Fruit fly (Drosophila melanogaster) whole organism, embryonic: Measurements from ENCODE around the gene UQCR-11.
A peak's percentile ranks its signal among the peaks of the same experiment; 100 is the strongest.

Experiments
- CG1024 ChIP-seq: fragments of 200-800 bp; sonication (Bioruptor generic); IDR thresholded peaks from 2 replicates; pipeline ENCODE4 v1.3.6; 2022; ENCODE audit warnings: missing biosample characterization, missing genetic modification characterization
- CG11696 ChIP-seq: fragments of 200-800 bp; sonication (Bioruptor generic); IDR thresholded peaks from 2 replicates; pipeline ENCODE4 v1.3.6; 2022; ENCODE audit warnings: missing biosample characterization, missing genetic modification characterization
- CG12104 ChIP-seq: fragments of 200-800 bp; sonication (Bioruptor generic); optimal IDR thresholded peaks from 3 replicates; lab custom pipeline; 2016; ENCODE audit warnings: missing biosample characterization, missing genetic modification characterization
- CG1233 ChIP-seq: fragments of 200-800 bp; sonication (Bioruptor generic); optimal IDR thresholded peaks from 4 replicates; lab custom pipeline; 2018; ENCODE audit warnings: missing biosample characterization, mild to moderate bottlenecking, missing genetic modification characterization
- CG14710 ChIP-seq: fragments of 200-800 bp; sonication (Bioruptor generic); optimal IDR thresholded peaks from 3 replicates; lab custom pipeline; 2019; ENCODE audit warnings: missing biosample characterization, mild to moderate bottlenecking, missing genetic modification characterization, moderate library complexity
- CG1603 ChIP-seq: fragments of 200-800 bp; sonication (Bioruptor generic); optimal IDR thresholded peaks from 2 replicates; lab custom pipeline; 2019; ENCODE audit warnings: missing biosample characterization, mild to moderate bottlenecking, missing genetic modification characterization, moderate library complexity
- CG16863 ChIP-seq: fragments of 200-800 bp; sonication (Bioruptor generic); optimal IDR thresholded peaks from 3 replicates; lab custom pipeline; 2016; ENCODE audit warnings: missing biosample characterization, missing genetic modification characterization
- CG17802 ChIP-seq: fragments of 200-800 bp; sonication (Bioruptor generic); optimal IDR thresholded peaks from 2 replicates; lab custom pipeline; 2018; ENCODE audit warnings: missing biosample characterization, mild to moderate bottlenecking, missing genetic modification characterization, moderate library complexity
- CG2199 ChIP-seq: fragments of 200-800 bp; sonication (Bioruptor generic); IDR thresholded peaks from 3 replicates; pipeline ENCODE4 v1.3.6; 2022; ENCODE audit warnings: missing biosample characterization, missing genetic modification characterization
- CG30020 ChIP-seq: fragments of 200-800 bp; optimal IDR thresholded peaks from 2 replicates; lab custom pipeline; 2019; ENCODE audit warnings: missing biosample characterization, mild to moderate bottlenecking, missing genetic modification characterization, moderate library complexity
- CG31365 ChIP-seq: fragments of 200-800 bp; sonication (Bioruptor generic); optimal IDR thresholded peaks from 2 replicates; lab custom pipeline; 2018; ENCODE audit warnings: missing biosample characterization, mild to moderate bottlenecking, missing genetic modification characterization
- CG4424 ChIP-seq: fragments of 200-800 bp; sonication (Bioruptor generic); optimal IDR thresholded peaks from 3 replicates; lab custom pipeline; 2016; ENCODE audit warnings: missing biosample characterization, missing genetic modification characterization
- CG6272 ChIP-seq: fragments of 200-800 bp; sonication (Bioruptor generic); IDR thresholded peaks from 2 replicates; pipeline ENCODE4 v1.3.6; 2022; ENCODE audit warnings: missing biosample characterization, missing genetic modification characterization
- CG7357 ChIP-seq: fragments of 200-800 bp; sonication (Bioruptor generic); IDR thresholded peaks from 3 replicates; pipeline ENCODE4 v1.3.6; 2022; ENCODE audit warnings: missing biosample characterization, missing genetic modification characterization
- CG7987 ChIP-seq: fragments of 200-800 bp; sonication (Bioruptor generic); optimal IDR thresholded peaks from 2 replicates; lab custom pipeline; 2018; ENCODE audit warnings: missing biosample characterization, mild to moderate bottlenecking, missing genetic modification characterization, moderate library complexity
- CG8089 ChIP-seq: fragments of 200-800 bp; sonication (Bioruptor generic); optimal IDR thresholded peaks from 3 replicates; lab custom pipeline; 2016; ENCODE audit warnings: missing biosample characterization, missing genetic modification characterization
- CG8281 ChIP-seq: fragments of 200-800 bp; sonication (Bioruptor generic); optimal IDR thresholded peaks from 2 replicates; lab custom pipeline; 2018; ENCODE audit warnings: missing biosample characterization, mild to moderate bottlenecking, missing genetic modification characterization, moderate library complexity
- CG8388 ChIP-seq: fragments of 200-800 bp; sonication (Bioruptor generic); optimal IDR thresholded peaks from 2 replicates; lab custom pipeline; 2019; ENCODE audit warnings: missing biosample characterization, mild to moderate bottlenecking, missing genetic modification characterization, moderate library complexity
- Ets65A ChIP-seq: fragments of 200-800 bp; sonication (Bioruptor generic); peaks from one replicate; lab custom pipeline; 2016; ENCODE audit warnings: missing biosample characterization, missing genetic modification characterization
- Med ChIP-seq: fragments of 200-800 bp; sonication (Bioruptor generic); peaks from one replicate; lab custom pipeline; 2016; ENCODE audit warnings: missing biosample characterization, missing genetic modification characterization, mild to moderate bottlenecking, inconsistent platforms, moderate library complexity
- Meics ChIP-seq: fragments of 200-800 bp; sonication (Bioruptor generic); optimal IDR thresholded peaks from 2 replicates; lab custom pipeline; 2017; ENCODE audit warnings: missing biosample characterization, mild to moderate bottlenecking, missing genetic modification characterization
- NFAT ChIP-seq: fragments of 200-800 bp; sonication (Bioruptor generic); IDR thresholded peaks from 2 replicates; pipeline ENCODE4 v1.3.6; 2022; ENCODE audit warnings: missing biosample characterization, missing genetic modification characterization
- Rfx ChIP-seq: fragments of 200-800 bp; sonication (Bioruptor generic); IDR thresholded peaks from 2 replicates; pipeline ENCODE4 v1.3.6; 2022; ENCODE audit warnings: missing biosample characterization, missing genetic modification characterization
- ara ChIP-seq: fragments of 200-800 bp; sonication (Bioruptor generic); IDR thresholded peaks from 2 replicates; pipeline ENCODE4 v1.3.6; 2022; ENCODE audit warnings: missing biosample characterization, missing genetic modification characterization
- bsh ChIP-seq, 2 experiments: fragments of 200-800 bp; sonication (Bioruptor generic); optimal IDR thresholded peaks; 2 replicates each; lab custom pipeline; 2017 to 2018; ENCODE audit warnings: mild to moderate bottlenecking in 2 of 2, missing biosample characterization in 2 of 2, missing genetic modification characterization in 2 of 2, moderate library complexity in 1 of 2
- disco-r ChIP-seq: fragments of 200-800 bp; sonication (Bioruptor generic); optimal IDR thresholded peaks from 2 replicates; lab custom pipeline; 2016; ENCODE audit warnings: missing biosample characterization, missing genetic modification characterization
- hb ChIP-seq: fragments of 200-800 bp; sonication (Bioruptor generic); IDR thresholded peaks from 3 replicates; pipeline ENCODE4 v1.3.6; 2022; ENCODE audit warnings: missing biosample characterization, missing genetic modification characterization; ENCODE audit not compliant: partially characterized antibody
- kay ChIP-seq: fragments of 200-800 bp; sonication (Bioruptor generic); optimal IDR thresholded peaks from 2 replicates; lab custom pipeline; 2016; ENCODE audit warnings: missing biosample characterization, missing genetic modification characterization
- knrl ChIP-seq: fragments of 200-800 bp; sonication (Bioruptor generic); IDR thresholded peaks from 3 replicates; pipeline ENCODE4 v1.3.6; 2022; ENCODE audit warnings: missing biosample characterization, missing genetic modification characterization; ENCODE audit not compliant: partially characterized antibody
- lmd ChIP-seq: fragments of 200-800 bp; sonication (Bioruptor generic); IDR thresholded peaks from 2 replicates; pipeline ENCODE4 v1.3.6; 2022; ENCODE audit warnings: missing biosample characterization, missing genetic modification characterization
- onecut ChIP-seq: fragments of 200-800 bp; sonication (Bioruptor generic); IDR thresholded peaks from 2 replicates; pipeline ENCODE4 v1.3.6; 2022; ENCODE audit warnings: missing biosample characterization, missing genetic modification characterization
- pnt ChIP-seq: fragments of 200-800 bp; sonication (Bioruptor generic); optimal IDR thresholded peaks from 3 replicates; lab custom pipeline; 2016; ENCODE audit warnings: missing biosample characterization, missing genetic modification characterization
- row ChIP-seq: fragments of 200-800 bp; sonication (Bioruptor generic); IDR thresholded peaks from 3 replicates; pipeline ENCODE4 v1.3.6; 2022; ENCODE audit warnings: missing biosample characterization, missing genetic modification characterization
- sens ChIP-seq: fragments of 200-800 bp; sonication (Bioruptor generic); peaks from one replicate; lab custom pipeline; 2016; ENCODE audit warnings: missing biosample characterization, missing genetic modification characterization
- sim ChIP-seq: fragments of 200-800 bp; sonication (Bioruptor generic); IDR thresholded peaks from 2 replicates; pipeline ENCODE4 v1.3.6; 2022; ENCODE audit warnings: missing biosample characterization, missing genetic modification characterization
- ssp ChIP-seq: fragments of 200-800 bp; sonication (Bioruptor generic); IDR thresholded peaks from 2 replicates; pipeline ENCODE4 v1.3.6; 2022; ENCODE audit warnings: missing biosample characterization, missing genetic modification characterization
- tll ChIP-seq, 2 experiments: fragments of 200-800 bp in 1 of 2; fragments of >200 bp in 1 of 2; sonication (Bioruptor generic) in 1 of 2; optimal IDR thresholded peaks; 2 replicates each; lab custom pipeline; 2017 to 2019; ENCODE audit warnings: missing biosample characterization in 2 of 2, missing genetic modification characterization in 2 of 2, mild to moderate bottlenecking in 1 of 2, moderate library complexity in 1 of 2
- vvl ChIP-seq: fragments of 200-800 bp; sonication (Bioruptor generic); IDR thresholded peaks from 2 replicates; pipeline ENCODE4 v1.3.6; 2022; ENCODE audit warnings: missing biosample characterization, missing genetic modification characterization

The UQCR-11 gene

dm6 chr3L:25121183-25121860 is 813 bp downstream of the UQCR-11 start:
- TF ChIP-seq lmd (GFP tag; lab: Robert Waterston, UW) (no peak), Rfx (GFP tag; lab: Robert Waterston, UW) (no peak), CG4424 (GFP tag; lab: Kevin White, UChicago) (no peak), hb (no peak), tll (GFP tag; optimal IDR thresholded peaks at IDR 0.05; lab: Kevin White, UChicago) (no peak), pnt (GFP tag; lab: Kevin White, UChicago) (no peak), knrl (GFP tag; lab: Robert Waterston, UW) (no peak), vvl (GFP tag; lab: Robert Waterston, UW) (no peak), CG12104 (GFP tag; lab: Kevin White, UChicago) (no peak), sens (GFP tag; lab: Kevin White, UChicago) (peak; percentile 55), CG17802 (tag; lab: Kevin White, UChicago) (peak; percentile 84), CG16863 (GFP tag; lab: Kevin White, UChicago) (no peak), CG1233 (GFP tag; lab: Kevin White, UChicago) (no peak), CG2199 (GFP tag; lab: Robert Waterston, UW) (no peak), CG7357 (GFP tag; lab: Robert Waterston, UW) (peak; percentile 63; the same call in 2 of the 3 replicates), CG30020 (tag; lab: Kevin White, UChicago) (peak; percentile 46), CG8089 (no peak), CG8388 (GFP tag; lab: Kevin White, UChicago) (peak; percentile 92), CG11696 (GFP tag; lab: Robert Waterston, UW) (no peak), kay (GFP tag; lab: Kevin White, UChicago) (no peak), CG1603 (tag; lab: Kevin White, UChicago) (peak; percentile 46), Meics (no peak), CG31365 (no peak), disco-r (GFP tag; lab: Kevin White, UChicago) (no peak), CG8281 (tag; lab: Kevin White, UChicago) (no peak), NFAT (GFP tag; lab: Robert Waterston, UW) (no peak), CG1024 (peak; percentile 71), ara (0 out of 2 replicates have a peak, but pooled peaks have one; percentile 37), CG7987 (GFP tag; lab: Kevin White, UChicago) (no peak), Med (GFP tag; lab: Kevin White, UChicago) (no peak), ssp (GFP tag; lab: Robert Waterston, UW) (peak; percentile 86), onecut (GFP tag; lab: Robert Waterston, UW) (no peak), row (GFP tag; lab: Robert Waterston, UW) (0 out of 3 replicates have a peak, but pooled peaks have one; percentile 18), sim (GFP tag; lab: Robert Waterston, UW) (no peak)

- TF ChIP-seq CG6272: peak; percentile 72; the same call in 1 of the 2 replicates
- peak; percentile 55; the same call in 2 of the 3 replicates for TF ChIP-seq CG7357 (GFP tag; lab: Robert Waterston, UW)
Measured at dm6 chr3L:25133852-25134251, 13.3 kb downstream of the UQCR-11 start.

DNA sequence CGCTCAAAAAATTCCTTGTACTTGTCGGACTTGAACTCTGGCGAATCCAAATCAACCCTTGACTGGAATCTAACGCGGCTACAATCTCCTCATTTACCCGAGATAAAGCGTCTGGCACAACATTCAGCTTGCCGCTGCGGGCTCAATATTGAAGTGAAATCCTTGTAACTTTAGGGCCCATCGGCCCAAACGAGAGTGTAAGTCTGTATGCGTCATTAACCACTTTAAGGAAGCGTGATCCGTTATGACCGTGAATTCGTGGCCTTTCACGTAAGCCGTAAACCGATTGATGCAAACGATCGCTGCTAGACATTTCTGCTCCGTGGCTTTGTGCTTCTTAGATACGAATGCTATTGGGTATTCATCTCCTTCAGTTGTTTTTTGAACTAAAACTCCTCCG is 29.7 kb downstream of the UQCR-11 start:
- peak; percentile 92 for TF ChIP-seq Ets65A (GFP tag; lab: Kevin White, UChicago)
- TF ChIP-seq CG14710 (tag; lab: Kevin White, UChicago): no peak
- no peak for TF ChIP-seq bsh (GFP tag; optimal IDR thresholded peaks at IDR 0.05; lab: Kevin White, UChicago)
